Worm (Caenorhabditis elegans) whole organism, L4 larva: ENCODE measurements around the gene srd-2.

Experiments used
- F49E8.2 ChIP-seq: sonication (generic microtip); optimal IDR thresholded peaks from 2 replicates; lab custom pipeline; 2016; ENCODE audit warnings: missing compliant biosample characterization, mild to moderate bottlenecking, missing genetic modification characterization, borderline replicate concordance
- T20F7.1 ChIP-seq: fragments of 200-800 bp; sonication (Bioruptor generic); optimal IDR thresholded peaks from 2 replicates; lab custom pipeline; 2018; ENCODE audit warnings: mild to moderate bottlenecking, missing genetic modification characterization, missing compliant biosample characterization
- Y48G9A.11 ChIP-seq: fragments of 200-800 bp; sonication (Bioruptor generic); IDR thresholded peaks from 2 replicates; pipeline ENCODE4 v1.3.6; 2022; ENCODE audit warnings: missing genetic modification reagents, missing genetic modification characterization, missing compliant biosample characterization
- Y5F2A.4 ChIP-seq: fragments of 200-800 bp; sonication (Bioruptor generic); optimal IDR thresholded peaks from 2 replicates; lab custom pipeline; 2018; ENCODE audit warnings: mild to moderate bottlenecking, missing genetic modification characterization, missing compliant biosample characterization
- ZK337.2 ChIP-seq: fragments of 200-800 bp; sonication (Bioruptor generic); IDR thresholded peaks from 2 replicates; pipeline ENCODE4 v1.3.6; 2022; ENCODE audit warnings: missing genetic modification reagents, missing genetic modification characterization, missing compliant biosample characterization
- ZK546.5 ChIP-seq, 2 experiments: sonication (generic microtip); optimal IDR thresholded peaks; 2 replicates each; lab custom pipeline; 2017; ENCODE audit warnings: missing biosample characterization in 2 of 2, missing genetic modification characterization in 2 of 2
- aha-1 ChIP-seq: fragments of 150-350 bp; peaks from one replicate; lab custom pipeline; 2014; ENCODE audit warnings: missing biosample characterization, missing genetic modification characterization
- aly-2 ChIP-seq: sonication (generic microtip); optimal IDR thresholded peaks from 2 replicates; lab custom pipeline; 2018; ENCODE audit warnings: missing biosample characterization, missing genetic modification characterization
- ceh-20 ChIP-seq: fragments of 200-800 bp; sonication (Bioruptor generic); IDR thresholded peaks from 2 replicates; pipeline ENCODE4 v1.3.6; 2022; ENCODE audit warnings: missing genetic modification reagents, missing genetic modification characterization, missing compliant biosample characterization
- ceh-32 ChIP-seq: sonication (generic microtip); optimal IDR thresholded peaks from 2 replicates; lab custom pipeline; 2016; ENCODE audit warnings: mild to moderate bottlenecking, missing genetic modification characterization, missing compliant biosample characterization; ENCODE audit not compliant: poor library complexity
- ceh-44 ChIP-seq: fragments of 200-800 bp; sonication (Bioruptor generic); IDR thresholded peaks from 2 replicates; pipeline ENCODE4 v1.3.6; 2022; ENCODE audit warnings: missing genetic modification reagents, missing genetic modification characterization, missing compliant biosample characterization
- ces-1 ChIP-seq: fragments of 150-350 bp; sonication (generic microtip); optimal IDR thresholded peaks from 4 replicates; lab custom pipeline; 2014; ENCODE audit warnings: missing biosample characterization, missing genetic modification reagents, missing genetic modification characterization
- dpl-1 ChIP-seq: fragments of 150-350 bp; optimal IDR thresholded peaks from 2 replicates; lab custom pipeline; 2014; ENCODE audit warnings: missing biosample characterization, missing genetic modification reagents, missing genetic modification characterization
- duxl-1 ChIP-seq: sonication (generic microtip); optimal IDR thresholded peaks from 2 replicates; lab custom pipeline; 2016; ENCODE audit warnings: mild to moderate bottlenecking, missing genetic modification characterization, moderate library complexity, missing compliant biosample characterization; ENCODE audit not compliant: poor library complexity
- fkh-10 ChIP-seq: fragments of 150-350 bp; optimal IDR thresholded peaks from 2 replicates; lab custom pipeline; 2014; ENCODE audit warnings: missing biosample characterization, missing genetic modification reagents, missing genetic modification characterization
- hif-1 ChIP-seq, 2 experiments: sonication (generic microtip); optimal IDR thresholded peaks; 2 replicates each; lab custom pipeline; 2016 to 2017; ENCODE audit warnings: missing compliant biosample characterization in 2 of 2, missing genetic modification characterization in 2 of 2, missing genetic modification reagents in 2 of 2, missing genotype in 2 of 2, mild to moderate bottlenecking in 1 of 2
- jun-1 ChIP-seq: fragments of 150-350 bp; optimal IDR thresholded peaks from 2 replicates; lab custom pipeline; 2014; ENCODE audit warnings: missing biosample characterization, missing genetic modification reagents, missing genetic modification characterization
- lin-13 ChIP-seq: fragments of 150-350 bp; optimal IDR thresholded peaks from 2 replicates; lab custom pipeline; 2014; ENCODE audit warnings: missing biosample characterization, missing genetic modification reagents, missing genetic modification characterization
- lin-38 ChIP-seq: fragments of 200-800 bp; sonication (Bioruptor generic); IDR thresholded peaks from 2 replicates; pipeline ENCODE4 v1.3.6; 2022; ENCODE audit warnings: missing genetic modification reagents, missing genetic modification characterization, missing compliant biosample characterization
- lsy-2 ChIP-seq, 2 experiments: fragments of 150-350 bp in 1 of 2; sonication (generic microtip) in 1 of 2; optimal IDR thresholded peaks; 2 replicates each; lab custom pipeline; 2014 to 2017; ENCODE audit warnings: missing biosample characterization in 2 of 2, missing genetic modification characterization in 2 of 2
- madf-9 ChIP-seq: fragments of 200-800 bp; sonication (Bioruptor generic); conservative IDR thresholded peaks from 2 replicates; pipeline ENCODE4 v1.3.6; 2022; ENCODE audit warnings: missing genetic modification reagents, missing genetic modification characterization, missing compliant biosample characterization
- mdt-29 ChIP-seq: fragments of 200-800 bp; sonication (Bioruptor generic); IDR thresholded peaks from 2 replicates; pipeline ENCODE4 v1.3.6; 2022; ENCODE audit warnings: missing genetic modification reagents, missing genetic modification characterization, missing compliant biosample characterization
- mes-2 ChIP-seq: sonication (generic microtip); optimal IDR thresholded peaks from 2 replicates; lab custom pipeline; 2016; ENCODE audit warnings: missing genotype, mild to moderate bottlenecking, missing genetic modification characterization, missing compliant biosample characterization; ENCODE audit not compliant: poor library complexity, severe bottlenecking
- mxl-2 ChIP-seq: fragments of 200-800 bp; sonication (Bioruptor generic); conservative IDR thresholded peaks from 2 replicates; pipeline ENCODE4 v1.3.6; 2022; ENCODE audit warnings: missing genetic modification reagents, missing genetic modification characterization, missing compliant biosample characterization
- nhr-11 ChIP-seq: fragments of 150-350 bp; optimal IDR thresholded peaks from 2 replicates; lab custom pipeline; 2014; ENCODE audit warnings: missing biosample characterization, missing genetic modification characterization
- nhr-25 ChIP-seq: sonication (generic microtip); optimal IDR thresholded peaks from 2 replicates; lab custom pipeline; 2017; ENCODE audit warnings: missing genetic modification characterization, mild to moderate bottlenecking, missing compliant biosample characterization, antibody characterized with exemption, moderate library complexity, borderline replicate concordance; ENCODE audit not compliant: insufficient read depth
- nhr-28 ChIP-seq: fragments of 150-350 bp; optimal IDR thresholded peaks from 2 replicates; lab custom pipeline; 2014; ENCODE audit warnings: missing biosample characterization, missing genetic modification characterization
- nhr-6 ChIP-seq: fragments of 150-350 bp; optimal IDR thresholded peaks from 2 replicates; lab custom pipeline; 2014; ENCODE audit warnings: missing biosample characterization, missing genetic modification characterization
- nhr-77 ChIP-seq: fragments of 150-350 bp; optimal IDR thresholded peaks from 2 replicates; lab custom pipeline; 2014; ENCODE audit warnings: missing biosample characterization, missing genetic modification characterization
- pha-4 ChIP-seq, 2 experiments: fragments of 150-350 bp in 1 of 2; fragments of 200-800 bp in 1 of 2; sonication (Bioruptor generic) in 1 of 2; IDR thresholded peaks in 1 of 2; optimal IDR thresholded peaks in 1 of 2; 2 replicates each; pipeline versions ENCODE4 v1.3.6 to Lab custom; 2014 to 2022; ENCODE audit warnings: missing genetic modification characterization in 2 of 2, missing genetic modification reagents in 2 of 2, missing biosample characterization in 1 of 2, missing compliant biosample characterization in 1 of 2
- php-3 ChIP-seq: fragments of 200-800 bp; sonication (Bioruptor generic); IDR thresholded peaks from 2 replicates; pipeline ENCODE4 v1.3.6; 2022; ENCODE audit warnings: missing genetic modification reagents, missing genetic modification characterization, missing compliant biosample characterization
- set-16 ChIP-seq: fragments of 200-800 bp; sonication (Bioruptor generic); IDR thresholded peaks from 2 replicates; pipeline ENCODE4 v1.3.6; 2022; ENCODE audit warnings: missing genetic modification reagents, missing genetic modification characterization, missing compliant biosample characterization
- skn-1 ChIP-seq: fragments of 150-350 bp; optimal IDR thresholded peaks from 2 replicates; lab custom pipeline; 2014; ENCODE audit warnings: missing biosample characterization, missing genetic modification characterization
- snpc-4 ChIP-seq: fragments of 150-350 bp; optimal IDR thresholded peaks from 2 replicates; lab custom pipeline; 2014; ENCODE audit warnings: missing biosample characterization, missing genetic modification characterization
- tag-97 ChIP-seq: fragments of 200-800 bp; sonication (Bioruptor generic); IDR thresholded peaks from 2 replicates; pipeline ENCODE4 v1.3.6; 2022; ENCODE audit warnings: missing genetic modification characterization, missing compliant biosample characterization
- unc-130 ChIP-seq: sonication (generic microtip); optimal IDR thresholded peaks from 2 replicates; lab custom pipeline; 2016; ENCODE audit warnings: missing genetic modification reagents, missing genetic modification characterization, missing compliant biosample characterization
- vab-7 ChIP-seq: fragments of 200-800 bp; sonication (Bioruptor generic); IDR thresholded peaks from 2 replicates; pipeline ENCODE4 v1.3.6; 2022; ENCODE audit warnings: missing genetic modification reagents, missing genetic modification characterization, missing compliant biosample characterization
- zip-11 ChIP-seq: fragments of 200-800 bp; sonication (Bioruptor generic); IDR thresholded peaks from 2 replicates; pipeline ENCODE4 v1.3.6; 2022; ENCODE audit warnings: missing genetic modification characterization, missing compliant biosample characterization

Gene srd-2

DNA sequence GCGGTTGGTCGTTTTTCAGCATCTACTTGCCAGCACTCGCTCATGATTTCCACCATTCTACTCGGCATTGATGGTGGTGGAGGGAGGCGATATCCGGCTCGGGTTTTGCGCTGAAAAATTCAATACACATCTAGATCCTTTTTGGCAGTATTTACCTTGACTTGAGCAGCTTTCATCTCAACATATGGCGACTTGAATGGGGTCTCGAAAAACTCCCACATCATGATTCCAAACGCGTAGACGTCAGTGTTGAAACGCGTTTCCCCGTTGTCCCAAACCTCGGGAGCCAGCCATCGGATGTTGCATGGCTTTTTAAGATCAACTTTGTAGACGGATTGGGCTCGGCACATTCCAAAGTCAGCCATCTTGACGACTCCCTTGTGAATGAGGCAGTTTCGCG, 10.8 kb upstream of the srd-2 start:
- TF ChIP-seq aha-1 (tag; lab: Kevin White, UChicago) (peak; percentile 91), nhr-25 (tag; lab: Kevin White, UChicago) (no peak)
- TF ChIP-seq, all 104 proteins: peak for 1

DNA sequence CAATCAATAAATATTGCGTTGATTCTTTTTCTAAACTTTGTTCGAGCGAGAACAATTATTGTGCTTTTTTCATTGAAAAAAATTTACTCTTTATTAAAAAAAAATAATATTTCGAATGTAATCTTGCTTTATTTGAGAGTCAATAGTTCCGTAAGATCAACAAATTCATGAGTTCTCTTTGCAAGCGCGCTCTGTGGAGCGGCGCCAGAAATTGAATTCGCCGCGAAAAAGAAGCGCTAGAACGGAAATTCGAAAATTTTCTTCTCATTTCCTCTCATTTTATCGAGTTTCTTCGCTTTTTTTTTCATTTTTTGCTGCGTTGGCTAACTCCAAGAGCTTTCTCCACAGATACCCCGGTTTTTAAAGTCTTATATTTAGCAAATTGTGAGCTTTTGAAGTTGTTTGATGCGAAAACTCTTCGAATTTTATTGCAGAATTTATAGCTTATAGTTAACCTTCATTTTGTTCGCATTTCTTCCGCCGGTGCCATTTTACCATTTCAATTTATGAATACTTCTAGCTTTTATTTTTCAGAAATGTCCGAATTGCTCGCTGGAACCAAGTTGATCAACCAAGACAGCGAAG, 9.5 kb upstream of the srd-2 start, which contains the start of gene R05H5.3:
Gene R05H5.3, plus strand, starts transcription at position 535 of the 585 bp plus-strand sequence.
- TF ChIP-seq nhr-6 (tag; lab: Kevin White, UChicago) = peak; percentile 77
- peak; percentile 70 for TF ChIP-seq ces-1 (GFP tag; lab: Kevin White, UChicago)
- TF ChIP-seq lin-38 (GFP tag; lab: Robert Waterston, UW) = peak; percentile 93
- TF ChIP-seq unc-130 (GFP tag; lab: Kevin White, UChicago) = peak; percentile 94
- TF ChIP-seq vab-7 (GFP tag; lab: Robert Waterston, UW) = no peak; the same call in 1 of the 2 replicates
- no peak for TF ChIP-seq skn-1 (tag; lab: Kevin White, UChicago)
- TF ChIP-seq Y5F2A.4 (GFP tag; lab: Kevin White, UChicago) = no peak
- no peak for TF ChIP-seq ceh-20
- no peak for TF ChIP-seq pha-4 (GFP tag; IDR thresholded peaks at IDR 0.05; lab: Robert Waterston, UW)
- no peak for TF ChIP-seq pha-4 (tag; optimal IDR thresholded peaks at IDR 0.05; lab: Kevin White, UChicago)
- TF ChIP-seq nhr-77 (tag; lab: Kevin White, UChicago) = peak; percentile 63
- TF ChIP-seq hif-1 (tag; optimal IDR thresholded peaks at IDR 0.05; lab: Kevin White, UChicago) = peak in 1 of 2 experiments; percentile 70
- TF ChIP-seq Y48G9A.11 (GFP tag; lab: Robert Waterston, UW) = peak; percentile 57; the same call in 1 of the 2 replicates
- peak; percentile 71; the same call in 1 of the 2 replicates for TF ChIP-seq ceh-44 (GFP tag; lab: Robert Waterston, UW)
- no peak for TF ChIP-seq mxl-2
- no peak for TF ChIP-seq duxl-1 (tag; lab: Kevin White, UChicago)
- no peak for TF ChIP-seq madf-9 (GFP tag; lab: Robert Waterston, UW)
- TF ChIP-seq lin-13 (GFP tag; lab: Kevin White, UChicago) = peak; percentile 73
- peak; percentile 80 for TF ChIP-seq nhr-11 (tag; lab: Kevin White, UChicago)
- TF ChIP-seq tag-97 = no peak
- TF ChIP-seq dpl-1 = peak; percentile 83
- no peak for TF ChIP-seq aly-2 (tag; lab: Kevin White, UChicago)
- TF ChIP-seq ceh-32 = no peak
- no peak for TF ChIP-seq php-3 (GFP tag; lab: Robert Waterston, UW)
- TF ChIP-seq fkh-10 (GFP tag; lab: Kevin White, UChicago) = peak; percentile 71
- TF ChIP-seq ZK337.2 (GFP tag; lab: Robert Waterston, UW) = no peak
- peak; percentile 74 for TF ChIP-seq aha-1 (tag; lab: Kevin White, UChicago)
- TF ChIP-seq F49E8.2 (tag; lab: Kevin White, UChicago) = no peak
- TF ChIP-seq T20F7.1 (GFP tag; lab: Kevin White, UChicago) = peak; percentile 11
- TF ChIP-seq lsy-2 (tag; optimal IDR thresholded peaks at IDR 0.05; lab: Kevin White, UChicago) = no peak
- no peak for TF ChIP-seq zip-11 (GFP tag; lab: Robert Waterston, UW)
- peak; percentile 71 for TF ChIP-seq nhr-28 (tag; lab: Kevin White, UChicago)
- no peak for TF ChIP-seq ZK546.5 (tag; optimal IDR thresholded peaks at IDR 0.05; lab: Kevin White, UChicago)

- TF ChIP-seq nhr-11 (tag; lab: Kevin White, UChicago) (no peak), snpc-4 (tag; lab: Kevin White, UChicago) (no peak), mes-2 (tag; lab: Kevin White, UChicago) (no peak), set-16 (GFP tag; lab: Robert Waterston, UW) (no peak), jun-1 (tag; lab: Kevin White, UChicago) (no peak), ceh-44 (GFP tag; lab: Robert Waterston, UW) (no peak), mdt-29 (GFP tag; lab: Robert Waterston, UW) (no peak)
Measured at ce11 chrII:10194605-10195004, 6.9 kb upstream of the srd-2 start, which contains the start of gene srb-6. srb-6 (plus strand) TSS chrII:10194905.
